Worm (Caenorhabditis elegans) whole organism, L1 larva: ENCODE results near the gene nhr-21.

Experiments
- C16A3.4 ChIP-seq: fragments of 150-350 bp; optimal IDR thresholded peaks from 2 replicates; lab custom pipeline; 2014; ENCODE audit warnings: missing biosample characterization, missing genetic modification characterization
- F16B12.6 ChIP-seq: fragments of 150-350 bp; optimal IDR thresholded peaks from 2 replicates; lab custom pipeline; 2014; ENCODE audit warnings: missing biosample characterization, missing genetic modification characterization
- Y116A8C.19 ChIP-seq: sonication (generic microtip); optimal IDR thresholded peaks from 2 replicates; lab custom pipeline; 2016; ENCODE audit warnings: missing compliant biosample characterization, missing genetic modification characterization, borderline replicate concordance
- ceh-63 ChIP-seq: fragments of 200-800 bp; sonication (Bioruptor generic); optimal IDR thresholded peaks from 2 replicates; lab custom pipeline; 2018; ENCODE audit warnings: mild to moderate bottlenecking, missing genetic modification characterization, missing compliant biosample characterization
- ceh-82 ChIP-seq, 3 experiments: fragments of 150-350 bp in 1 of 3; sonication (generic microtip) in 2 of 3; optimal IDR thresholded peaks; 2 replicates each; lab custom pipeline; 2014 to 2017; ENCODE audit warnings: missing biosample characterization in 3 of 3, missing genetic modification characterization in 3 of 3
- ceh-88 ChIP-seq: fragments of 200-800 bp; sonication (Bioruptor generic); IDR thresholded peaks from 2 replicates; pipeline ENCODE4 v1.3.6; 2022; ENCODE audit warnings: missing genetic modification characterization, missing compliant biosample characterization
- ceh-90 ChIP-seq: sonication (generic microtip); optimal IDR thresholded peaks from 2 replicates; lab custom pipeline; 2016; ENCODE audit warnings: missing genetic modification characterization, missing compliant biosample characterization
- dpl-1 ChIP-seq, 3 experiments: fragments of 150-350 bp in 2 of 3; sonication (generic microtip) in 1 of 3; optimal IDR thresholded peaks; 2 replicates each; lab custom pipeline; 2014 to 2017; ENCODE audit warnings: missing biosample characterization in 3 of 3, missing genetic modification characterization in 3 of 3, missing genetic modification reagents in 3 of 3
- dsc-1 ChIP-seq: sonication (generic microtip); optimal IDR thresholded peaks from 2 replicates; lab custom pipeline; 2016; ENCODE audit warnings: mild to moderate bottlenecking, missing genetic modification characterization, missing compliant biosample characterization
- efl-1 ChIP-seq, 4 experiments: fragments of 150-350 bp; optimal IDR thresholded peaks in 3 of 4; peaks in 1 of 4; 1 replicate in 1 of 4; 2 replicates in 3 of 4; lab custom pipeline; 2014; ENCODE audit warnings: missing biosample characterization in 2 of 4, missing genetic modification characterization in 2 of 4, missing genetic modification reagents in 2 of 4
- egl-13 ChIP-seq: sonication (generic microtip); optimal IDR thresholded peaks from 2 replicates; lab custom pipeline; 2016; ENCODE audit warnings: missing genotype, missing genetic modification reagents, missing genetic modification characterization, missing compliant biosample characterization
- egl-27 ChIP-seq, 2 experiments: fragments of 150-350 bp in 1 of 2; sonication (generic microtip); optimal IDR thresholded peaks; 3 replicates each; lab custom pipeline; 2017 to 2018; ENCODE audit warnings: missing biosample characterization in 2 of 2, missing genetic modification characterization in 2 of 2, missing genetic modification reagents in 2 of 2
- fkh-10 ChIP-seq: sonication (generic microtip); optimal IDR thresholded peaks from 2 replicates; lab custom pipeline; 2017; ENCODE audit warnings: missing biosample characterization, missing genetic modification reagents, missing genetic modification characterization
- fkh-8 ChIP-seq: sonication (generic microtip); optimal IDR thresholded peaks from 2 replicates; lab custom pipeline; 2016; ENCODE audit warnings: mild to moderate bottlenecking, missing genetic modification characterization, missing compliant biosample characterization
- hlh-17 ChIP-seq: fragments of 200-800 bp; sonication (Bioruptor generic); optimal IDR thresholded peaks from 2 replicates; lab custom pipeline; 2018; ENCODE audit warnings: missing genetic modification characterization, mild to moderate bottlenecking, missing compliant biosample characterization, moderate library complexity, borderline replicate concordance
- irx-1 ChIP-seq: sonication (generic microtip); optimal IDR thresholded peaks from 2 replicates; lab custom pipeline; 2016; ENCODE audit warnings: missing genetic modification characterization, missing compliant biosample characterization
- isw-1 ChIP-seq: fragments of 200-800 bp; sonication (Bioruptor generic); IDR thresholded peaks from 2 replicates; pipeline ENCODE4 v1.3.6; 2022; ENCODE audit warnings: missing genetic modification characterization, missing compliant biosample characterization
- jun-1 ChIP-seq: fragments of 150-350 bp; optimal IDR thresholded peaks from 2 replicates; lab custom pipeline; 2014; ENCODE audit warnings: missing biosample characterization, missing genetic modification reagents, missing genetic modification characterization
- lin-14 ChIP-seq: fragments of 200-800 bp; sonication (Bioruptor generic); optimal IDR thresholded peaks from 2 replicates; lab custom pipeline; 2018; ENCODE audit warnings: mild to moderate bottlenecking, missing genetic modification characterization, moderate library complexity, missing compliant biosample characterization
- lin-35 ChIP-seq, 2 experiments: fragments of 150-350 bp; optimal IDR thresholded peaks; 2 replicates each; lab custom pipeline; 2014; ENCODE audit warnings: missing biosample characterization in 2 of 2, missing genetic modification characterization in 2 of 2, missing genetic modification reagents in 2 of 2
- lsy-2 ChIP-seq, 2 experiments: fragments of 150-350 bp; optimal IDR thresholded peaks; 2 replicates each; lab custom pipeline; 2014; ENCODE audit warnings: missing biosample characterization in 2 of 2, missing genetic modification characterization in 2 of 2
- mab-9 ChIP-seq: fragments of 200-800 bp; sonication (Bioruptor generic); IDR thresholded peaks from 2 replicates; pipeline ENCODE4 v1.3.6; 2022; ENCODE audit warnings: missing genetic modification reagents, missing genetic modification characterization, missing compliant biosample characterization
- mdl-1 ChIP-seq, 2 experiments: fragments of 150-350 bp; optimal IDR thresholded peaks; 2 replicates each; lab custom pipeline; 2014 to 2017; ENCODE audit warnings: missing biosample characterization in 2 of 2, missing genetic modification characterization in 2 of 2, inconsistent platforms in 1 of 2
- mep-1 ChIP-seq: fragments of 150-350 bp; optimal IDR thresholded peaks from 2 replicates; lab custom pipeline; 2014; ENCODE audit warnings: missing biosample characterization, missing genetic modification characterization
- nhr-19 ChIP-seq: fragments of 200-800 bp; sonication (Bioruptor generic); conservative IDR thresholded peaks from 2 replicates; pipeline ENCODE4 v1.3.6; 2022; ENCODE audit warnings: missing genetic modification characterization, missing compliant biosample characterization
- nhr-20 ChIP-seq: sonication (generic microtip); optimal IDR thresholded peaks from 2 replicates; lab custom pipeline; 2016; ENCODE audit warnings: mild to moderate bottlenecking, missing genetic modification characterization, missing compliant biosample characterization
- nhr-237 ChIP-seq: fragments of 150-350 bp; optimal IDR thresholded peaks from 2 replicates; lab custom pipeline; 2014; ENCODE audit warnings: missing biosample characterization, missing genetic modification characterization
- nhr-28 ChIP-seq: fragments of 150-350 bp; optimal IDR thresholded peaks from 2 replicates; lab custom pipeline; 2014; ENCODE audit warnings: missing biosample characterization, missing genetic modification characterization
- nhr-47 ChIP-seq: sonication (generic microtip); optimal IDR thresholded peaks from 2 replicates; lab custom pipeline; 2016; ENCODE audit warnings: mild to moderate bottlenecking, missing genetic modification characterization, moderate library complexity, missing compliant biosample characterization
- nhr-71 ChIP-seq: sonication (generic microtip); optimal IDR thresholded peaks from 2 replicates; lab custom pipeline; 2016; ENCODE audit warnings: mild to moderate bottlenecking, missing genetic modification characterization, moderate library complexity, missing compliant biosample characterization
- nhr-90 ChIP-seq: sonication (generic microtip); optimal IDR thresholded peaks from 2 replicates; lab custom pipeline; 2016; ENCODE audit warnings: mild to moderate bottlenecking, missing genetic modification characterization, missing compliant biosample characterization; ENCODE audit not compliant: poor library complexity
- pax-3 ChIP-seq: fragments of 200-800 bp; sonication (Bioruptor generic); optimal IDR thresholded peaks from 2 replicates; lab custom pipeline; 2018; ENCODE audit warnings: mild to moderate bottlenecking, missing genetic modification characterization, moderate library complexity, missing compliant biosample characterization
- rnt-1 ChIP-seq: sonication (generic microtip); optimal IDR thresholded peaks from 2 replicates; lab custom pipeline; 2016; ENCODE audit warnings: mild to moderate bottlenecking, missing genetic modification characterization, moderate library complexity, missing compliant biosample characterization
- snu-23 ChIP-seq: sonication (generic microtip); optimal IDR thresholded peaks from 2 replicates; lab custom pipeline; 2016; ENCODE audit warnings: missing genetic modification characterization, missing compliant biosample characterization
- sox-4 ChIP-seq: sonication (generic microtip); optimal IDR thresholded peaks from 2 replicates; lab custom pipeline; 2016; ENCODE audit warnings: missing genetic modification characterization, missing compliant biosample characterization
- sup-37 ChIP-seq: fragments of 200-800 bp; sonication (Bioruptor generic); optimal IDR thresholded peaks from 2 replicates; lab custom pipeline; 2018; ENCODE audit warnings: mild to moderate bottlenecking, missing genetic modification characterization, missing compliant biosample characterization
- swsn-7 ChIP-seq: sonication (generic microtip); optimal IDR thresholded peaks from 2 replicates; lab custom pipeline; 2016; ENCODE audit warnings: missing genetic modification characterization, missing compliant biosample characterization
- tbx-2 ChIP-seq: sonication (generic microtip); optimal IDR thresholded peaks from 2 replicates; lab custom pipeline; 2016; ENCODE audit warnings: missing genetic modification characterization, missing compliant biosample characterization
- tlp-1 ChIP-seq: fragments of 150-350 bp; optimal IDR thresholded peaks from 2 replicates; lab custom pipeline; 2014; ENCODE audit warnings: missing biosample characterization, missing genetic modification characterization
- unc-130 ChIP-seq: fragments of 150-350 bp; optimal IDR thresholded peaks from 2 replicates; lab custom pipeline; 2017; ENCODE audit warnings: missing biosample characterization, missing genetic modification characterization, inconsistent platforms
- unc-30 ChIP-seq: sonication (generic microtip); optimal IDR thresholded peaks from 2 replicates; lab custom pipeline; 2017; ENCODE audit warnings: missing biosample characterization, missing genetic modification characterization
- unc-86 ChIP-seq: sonication (generic microtip); optimal IDR thresholded peaks from 2 replicates; lab custom pipeline; 2016; ENCODE audit warnings: missing genetic modification characterization, missing compliant biosample characterization
- unc-98 ChIP-seq: fragments of 200-800 bp; sonication (Bioruptor generic); IDR thresholded peaks from 2 replicates; pipeline ENCODE4 v1.3.6; 2022; ENCODE audit warnings: missing genetic modification characterization, missing compliant biosample characterization
- xbp-1 ChIP-seq: sonication (generic microtip); optimal IDR thresholded peaks from 2 replicates; lab custom pipeline; 2016; ENCODE audit warnings: missing genetic modification characterization, missing compliant biosample characterization
- zag-1 ChIP-seq: fragments of 150-350 bp; optimal IDR thresholded peaks from 2 replicates; lab custom pipeline; 2014; ENCODE audit warnings: missing biosample characterization, missing genetic modification characterization
- zip-4 ChIP-seq: fragments of 200-800 bp; sonication (Bioruptor generic); optimal IDR thresholded peaks from 2 replicates; lab custom pipeline; 2018; ENCODE audit warnings: mild to moderate bottlenecking, missing genetic modification characterization, moderate library complexity, missing compliant biosample characterization
- ztf-11 ChIP-seq, 2 experiments: sonication (generic microtip); optimal IDR thresholded peaks; 2 replicates each; lab custom pipeline; 2016 to 2017; ENCODE audit warnings: missing genetic modification characterization in 2 of 2, missing biosample characterization in 1 of 2, missing compliant biosample characterization in 1 of 2
- ztf-4 ChIP-seq: fragments of 150-350 bp; optimal IDR thresholded peaks from 2 replicates; lab custom pipeline; 2014; ENCODE audit warnings: missing biosample characterization, missing genetic modification characterization

The nhr-21 gene

DNA sequence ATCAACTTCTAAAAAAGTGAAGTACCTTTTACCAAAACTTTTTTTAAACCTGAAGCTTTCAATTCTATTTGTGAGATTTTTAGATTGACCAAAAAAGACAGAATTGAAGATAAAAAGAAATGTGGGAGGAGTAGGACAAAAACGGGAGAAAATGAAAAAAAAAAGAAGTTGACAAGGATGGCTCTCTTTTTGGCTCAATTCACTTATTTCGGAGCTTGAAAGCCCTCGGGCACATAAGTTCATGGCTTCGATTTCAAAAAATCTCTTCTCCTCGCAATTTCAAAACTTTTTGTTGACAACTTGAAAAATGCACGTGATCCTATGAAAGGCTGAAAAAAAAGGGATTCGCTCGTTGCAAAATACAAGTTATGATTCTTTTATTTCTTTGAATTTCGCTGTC lies 12.8 kb upstream of the nhr-21 start (continued):
- TF ChIP-seq ceh-90 (tag; lab: Kevin White, UChicago) = no peak
- no peak for TF ChIP-seq lsy-2 (tag; optimal IDR thresholded peaks at IDR 0.05; lab: Kevin White, UChicago)
- TF ChIP-seq Y116A8C.19 = no peak
- no peak for TF ChIP-seq pax-3 (tag; lab: Kevin White, UChicago)
- TF ChIP-seq unc-30 (tag; lab: Kevin White, UChicago) = no peak
- no peak for TF ChIP-seq F16B12.6
- TF ChIP-seq ceh-88 = no peak
- TF ChIP-seq mab-9 (GFP tag; lab: Robert Waterston, UW) = no peak
- TF ChIP-seq fkh-10 (GFP tag; lab: Kevin White, UChicago) = peak; percentile 28
- TF ChIP-seq C16A3.4 = no peak
- no peak for TF ChIP-seq tlp-1 (tag; lab: Kevin White, UChicago)
- no peak for TF ChIP-seq nhr-90
- no peak for TF ChIP-seq ceh-63 (GFP tag; lab: Kevin White, UChicago)
- TF ChIP-seq unc-98 (GFP tag; lab: Robert Waterston, UW) = no peak
- TF ChIP-seq unc-130 (tag; lab: Kevin White, UChicago) = no peak
- TF ChIP-seq fkh-8 = peak; percentile 19
- TF ChIP-seq mdl-1 (tag; optimal IDR thresholded peaks at IDR 0.05; lab: Kevin White, UChicago) = no peak
- no peak for TF ChIP-seq hlh-17 (GFP tag; lab: Kevin White, UChicago)
- no peak for TF ChIP-seq zag-1 (tag; lab: Kevin White, UChicago)
- peak; percentile 2 for TF ChIP-seq rnt-1 (tag; lab: Kevin White, UChicago)
- no peak for TF ChIP-seq dsc-1 (tag; lab: Kevin White, UChicago)

ce11 chrII:7326997-7327396 lies 12.0 kb upstream of the nhr-21 start:
- TF ChIP-seq sox-4 (tag; lab: Kevin White, UChicago) = no peak
- TF ChIP-seq snu-23 (GFP tag; lab: Kevin White, UChicago) = peak; percentile 47
- TF ChIP-seq lin-14 (GFP tag; lab: Kevin White, UChicago) = peak; percentile 89
- TF ChIP-seq zag-1 (tag; lab: Kevin White, UChicago) = no peak
- TF ChIP-seq dpl-1 (GFP tag; optimal IDR thresholded peaks at IDR 0.05; lab: Kevin White, UChicago) = peak in 1 of 3 experiments; percentile 22
- no peak for TF ChIP-seq nhr-90
- TF ChIP-seq egl-13 (tag; lab: Kevin White, UChicago) = peak; percentile 17
- no peak for TF ChIP-seq nhr-237 (tag; lab: Kevin White, UChicago)
- peak; percentile 43 for TF ChIP-seq xbp-1 (tag; lab: Kevin White, UChicago)
- peak; percentile 46 for TF ChIP-seq rnt-1 (tag; lab: Kevin White, UChicago)
- TF ChIP-seq fkh-8 = peak; percentile 74
- peak in 1 of 2 experiments; percentile 3 for TF ChIP-seq egl-27 (tag; optimal IDR thresholded peaks at IDR 0.05; lab: Kevin White, UChicago)
- TF ChIP-seq dsc-1 (tag; lab: Kevin White, UChicago) = peak; percentile 38
- TF ChIP-seq ceh-82 (tag; optimal IDR thresholded peaks at IDR 0.05; lab: Kevin White, UChicago) = peak; percentile 50 to 68 (median 57)
- no peak for TF ChIP-seq zip-4 (GFP tag; lab: Kevin White, UChicago)
- TF ChIP-seq unc-86 (tag; lab: Kevin White, UChicago) = peak; percentile 63
- peak; percentile 68 for TF ChIP-seq swsn-7 (tag; lab: Kevin White, UChicago)
- peak; percentile 50 for TF ChIP-seq isw-1 (GFP tag; lab: Robert Waterston, UW)
- no peak for TF ChIP-seq sup-37 (GFP tag; lab: Kevin White, UChicago)
- TF ChIP-seq nhr-20 (tag; lab: Kevin White, UChicago) = peak; percentile 35
- peak; percentile 67 for TF ChIP-seq irx-1 (tag; lab: Kevin White, UChicago)
- peak; percentile 27 to 30 for TF ChIP-seq efl-1 (optimal IDR thresholded peaks at IDR 0.05; lab: Kevin White, UChicago)
- TF ChIP-seq efl-1 (GFP tag; optimal IDR thresholded peaks at IDR 0.05 in 1 of 2; lab: Kevin White, UChicago) = no peak
- TF ChIP-seq fkh-10 (GFP tag; lab: Kevin White, UChicago) = peak; percentile 59
- TF ChIP-seq F16B12.6 = no peak
- peak in 1 of 2 experiments; percentile 10 for TF ChIP-seq lin-35 (GFP tag; optimal IDR thresholded peaks at IDR 0.05; lab: Kevin White, UChicago)
- peak in 1 of 2 experiments; percentile 4 for TF ChIP-seq ztf-11 (tag; optimal IDR thresholded peaks at IDR 0.05; lab: Kevin White, UChicago)
- TF ChIP-seq tbx-2 = peak; percentile 74
- TF ChIP-seq ztf-4 (tag; lab: Kevin White, UChicago) = peak; percentile 50
- peak; percentile 83 for TF ChIP-seq nhr-71 (tag; lab: Kevin White, UChicago)
- TF ChIP-seq jun-1 (tag; lab: Kevin White, UChicago) = peak; percentile 16
- peak; percentile 64 for TF ChIP-seq nhr-47 (tag; lab: Kevin White, UChicago)
- TF ChIP-seq mep-1 = peak; percentile 25
- TF ChIP-seq lsy-2 (tag; optimal IDR thresholded peaks at IDR 0.05; lab: Kevin White, UChicago) = peak in 1 of 2 experiments; percentile 62
- no peak; the same call in 1 of the 2 replicates for TF ChIP-seq nhr-19
- no peak for TF ChIP-seq nhr-28 (tag; lab: Kevin White, UChicago)
